Worm (Caenorhabditis elegans) whole organism, late embryonic: Measurements from ENCODE around the gene mrps-16.

Experiments used
- C08G9.2 ChIP-seq: sonication (generic microtip); optimal IDR thresholded peaks from 2 replicates; lab custom pipeline; 2016; ENCODE audit warnings: mild to moderate bottlenecking, missing genetic modification characterization, moderate library complexity, missing compliant biosample characterization
- K09A11.1 ChIP-seq: sonication (generic microtip); optimal IDR thresholded peaks from 2 replicates; lab custom pipeline; 2017; ENCODE audit warnings: antibody characterized with exemption, mild to moderate bottlenecking, missing genetic modification characterization, missing compliant biosample characterization; ENCODE audit not compliant: insufficient read depth
- Y22D7AL.16 ChIP-seq: sonication (generic microtip); optimal IDR thresholded peaks from 2 replicates; lab custom pipeline; 2016; ENCODE audit warnings: missing genetic modification characterization, missing compliant biosample characterization
- ahr-1 ChIP-seq: sonication (generic microtip); optimal IDR thresholded peaks from 2 replicates; lab custom pipeline; 2016; ENCODE audit warnings: missing genetic modification characterization, missing compliant biosample characterization
- ceh-18 ChIP-seq: sonication (generic microtip); optimal IDR thresholded peaks from 2 replicates; lab custom pipeline; 2016; ENCODE audit warnings: missing genetic modification characterization, missing compliant biosample characterization
- ceh-6 ChIP-seq: fragments of 200-800 bp; sonication (Bioruptor generic); optimal IDR thresholded peaks from 2 replicates; lab custom pipeline; 2018; ENCODE audit warnings: mild to moderate bottlenecking, missing genetic modification characterization, missing compliant biosample characterization
- che-1 ChIP-seq: sonication (generic microtip); optimal IDR thresholded peaks from 2 replicates; lab custom pipeline; 2016; ENCODE audit warnings: mild to moderate bottlenecking, missing genetic modification characterization, missing compliant biosample characterization
- dmd-4 ChIP-seq: sonication (generic microtip); optimal IDR thresholded peaks from 2 replicates; lab custom pipeline; 2016; ENCODE audit warnings: borderline replicate concordance, missing genetic modification characterization, missing compliant biosample characterization
- ets-4 ChIP-seq: sonication (generic microtip); optimal IDR thresholded peaks from 2 replicates; lab custom pipeline; 2016; ENCODE audit warnings: missing genetic modification characterization, missing compliant biosample characterization
- fkh-10 ChIP-seq: fragments of 150-350 bp; optimal IDR thresholded peaks from 2 replicates; lab custom pipeline; 2014; ENCODE audit warnings: missing biosample characterization, missing genetic modification reagents, missing genetic modification characterization
- fkh-6 ChIP-seq: sonication (generic microtip); optimal IDR thresholded peaks from 2 replicates; lab custom pipeline; 2016; ENCODE audit warnings: missing genetic modification characterization, missing compliant biosample characterization
- hlh-13 ChIP-seq: fragments of 200-800 bp; sonication (Bioruptor generic); optimal IDR thresholded peaks from 2 replicates; lab custom pipeline; 2018; ENCODE audit warnings: mild to moderate bottlenecking, missing genetic modification characterization, missing compliant biosample characterization
- hlh-6 ChIP-seq: sonication (generic microtip); optimal IDR thresholded peaks from 2 replicates; lab custom pipeline; 2016; ENCODE audit warnings: missing genotype, missing genetic modification characterization, missing compliant biosample characterization
- lin-11 ChIP-seq: fragments of 200-800 bp; sonication (Bioruptor generic); optimal IDR thresholded peaks from 2 replicates; lab custom pipeline; 2018; ENCODE audit warnings: mild to moderate bottlenecking, missing genetic modification characterization, missing compliant biosample characterization
- mec-3 ChIP-seq: sonication (generic microtip); optimal IDR thresholded peaks from 2 replicates; lab custom pipeline; 2016; ENCODE audit warnings: borderline replicate concordance, missing genetic modification characterization, missing compliant biosample characterization
- npax-4 ChIP-seq: sonication (generic microtip); optimal IDR thresholded peaks from 2 replicates; lab custom pipeline; 2016; ENCODE audit warnings: missing genetic modification characterization, missing compliant biosample characterization
- pha-2 ChIP-seq: sonication (generic microtip); optimal IDR thresholded peaks from 2 replicates; lab custom pipeline; 2017; ENCODE audit warnings: mild to moderate bottlenecking, missing genetic modification characterization, missing compliant biosample characterization
- pqm-1 ChIP-seq: sonication (generic microtip); optimal IDR thresholded peaks from 2 replicates; lab custom pipeline; 2016; ENCODE audit warnings: missing genetic modification characterization, missing compliant biosample characterization
- rnt-1 ChIP-seq: sonication (generic microtip); optimal IDR thresholded peaks from 2 replicates; lab custom pipeline; 2016; ENCODE audit warnings: missing genetic modification characterization, missing compliant biosample characterization
- unc-86 ChIP-seq: sonication (generic microtip); optimal IDR thresholded peaks from 2 replicates; lab custom pipeline; 2016; ENCODE audit warnings: missing genetic modification characterization, missing compliant biosample characterization

mrps-16 gene

DNA sequence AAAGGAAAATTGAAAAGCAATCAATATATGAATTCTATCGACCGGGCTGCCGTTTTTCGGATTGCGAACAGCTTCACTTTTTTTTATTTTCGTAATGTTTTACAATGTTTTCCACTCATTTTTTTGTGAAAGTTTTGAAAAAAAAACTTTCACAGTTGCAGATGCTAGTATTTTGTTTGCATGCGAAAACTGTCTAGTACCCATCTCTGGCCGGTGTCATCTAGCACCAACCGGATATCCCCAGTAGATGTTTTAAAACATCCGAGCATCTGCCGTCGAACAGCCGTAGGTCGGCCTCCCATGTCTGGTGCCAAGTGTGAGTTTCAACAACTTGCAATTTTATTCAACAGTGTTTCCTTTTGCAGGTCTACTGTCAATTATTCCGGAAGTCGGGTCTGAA lies 47.2 kb downstream of the mrps-16 start, which contains the start of gene ZK177.12:
Gene ZK177.12, plus strand, starts transcription at position 301 of the 400 bp plus-strand sequence.
- TF ChIP-seq hlh-6 (tag; lab: Kevin White, UChicago) (no peak), pha-2 (tag; lab: Kevin White, UChicago) (no peak), unc-86 (no peak), K09A11.1 (tag; lab: Kevin White, UChicago) (no peak), npax-4 (tag; lab: Kevin White, UChicago) (no peak), dmd-4 (tag; lab: Kevin White, UChicago) (no peak), fkh-10 (no peak), hlh-13 (no peak), pqm-1 (tag; lab: Kevin White, UChicago) (no peak), fkh-6 (no peak), mec-3 (tag; lab: Kevin White, UChicago) (no peak), ceh-18 (tag; lab: Kevin White, UChicago) (no peak), che-1 (tag; lab: Kevin White, UChicago) (no peak), ets-4 (tag; lab: Kevin White, UChicago) (no peak)

DNA sequence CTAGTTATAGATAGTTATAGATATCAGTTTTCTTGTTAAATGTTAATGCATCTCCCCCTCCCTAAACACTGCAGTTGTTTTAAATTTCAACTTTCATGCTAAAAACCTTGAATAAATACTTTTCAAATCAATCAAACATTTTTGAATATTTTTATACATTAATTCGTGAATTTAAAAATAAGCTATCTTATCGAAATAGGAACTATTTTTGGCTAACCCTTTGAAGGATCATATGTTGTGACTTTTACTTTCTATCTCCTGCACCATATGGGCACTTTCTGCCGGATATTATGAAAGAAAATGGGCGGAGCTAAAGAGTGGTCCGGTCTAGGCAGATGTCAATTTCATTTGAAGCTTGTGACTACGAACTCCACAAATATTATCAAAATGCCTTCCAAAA lies 48.5 kb downstream of the mrps-16 start, which contains the start of gene ZK177.11:
Gene ZK177.11, plus strand, starts transcription at position 301 of the 400 bp plus-strand sequence.
- TF ChIP-seq K09A11.1 (tag; lab: Kevin White, UChicago) (no peak), npax-4 (tag; lab: Kevin White, UChicago) (no peak), lin-11 (tag; lab: Kevin White, UChicago) (no peak), Y22D7AL.16 (tag; lab: Kevin White, UChicago) (no peak), ceh-6 (GFP tag; lab: Kevin White, UChicago) (no peak), ets-4 (tag; lab: Kevin White, UChicago) (no peak), rnt-1 (tag; lab: Kevin White, UChicago) (no peak), hlh-6 (tag; lab: Kevin White, UChicago) (no peak), C08G9.2 (no peak), ahr-1 (tag; lab: Kevin White, UChicago) (no peak), fkh-6 (no peak)
- TF ChIP-seq, all 69 proteins: peak for 0
